Fruit fly (Drosophila melanogaster): ENCODE measurements around the gene tko.

DNA sequence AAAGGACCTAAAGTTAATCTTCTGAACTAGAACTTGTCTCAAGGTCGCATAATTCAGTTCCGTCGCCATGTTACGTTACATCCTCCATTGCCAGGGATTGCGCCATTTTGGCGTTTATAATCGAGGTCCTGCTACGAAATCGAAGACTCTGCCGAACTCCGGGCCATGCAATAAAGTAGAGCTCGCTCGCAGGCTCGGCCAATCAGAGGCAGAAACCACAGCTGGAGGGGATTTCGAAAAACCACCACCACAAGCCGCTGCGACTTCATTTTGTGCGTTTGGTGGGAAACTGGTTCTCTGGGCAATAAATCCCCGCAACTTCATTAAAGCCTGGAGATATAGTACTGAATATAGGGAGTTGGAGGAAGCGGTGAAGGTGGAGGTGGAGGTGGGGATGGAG is 8.9 kb downstream of the tko start:
- TF ChIP-seq CG10431 (GFP tag; optimal IDR thresholded peaks at IDR 0.05): no peak
- no peak for TF ChIP-seq lab (GFP tag; optimal IDR thresholded peaks at IDR 0.05)
- no peak for TF ChIP-seq cato (GFP tag; optimal IDR thresholded peaks at IDR 0.05; ENCODE audit: borderline replicate concordance)
- no peak for TF ChIP-seq Ptx1 (GFP tag; IDR thresholded peaks at IDR 0.05)
- no peak for TF ChIP-seq gcm2 (GFP tag; optimal IDR thresholded peaks at IDR 0.05)
- no peak for TF ChIP-seq corto (GFP tag; optimal IDR thresholded peaks at IDR 0.05)
- TF ChIP-seq Antp (GFP tag; optimal IDR thresholded peaks at IDR 0.05): no peak
- no peak for TF ChIP-seq CG8944 (GFP tag; optimal IDR thresholded peaks at IDR 0.05)
- no peak for TF ChIP-seq dmrt99B (tag; optimal IDR thresholded peaks at IDR 0.05)
- no peak for TF ChIP-seq insv (GFP tag; optimal IDR thresholded peaks at IDR 0.05)
- no peak for TF ChIP-seq CG7839 (tag; optimal IDR thresholded peaks at IDR 0.05)
- TF ChIP-seq bab2 (GFP tag; optimal IDR thresholded peaks at IDR 0.05): no peak
- TF ChIP-seq ttk (GFP tag; IDR thresholded peaks at IDR 0.05): no peak
